Worm (Caenorhabditis elegans): ENCODE data around the gene str-18.

DNA sequence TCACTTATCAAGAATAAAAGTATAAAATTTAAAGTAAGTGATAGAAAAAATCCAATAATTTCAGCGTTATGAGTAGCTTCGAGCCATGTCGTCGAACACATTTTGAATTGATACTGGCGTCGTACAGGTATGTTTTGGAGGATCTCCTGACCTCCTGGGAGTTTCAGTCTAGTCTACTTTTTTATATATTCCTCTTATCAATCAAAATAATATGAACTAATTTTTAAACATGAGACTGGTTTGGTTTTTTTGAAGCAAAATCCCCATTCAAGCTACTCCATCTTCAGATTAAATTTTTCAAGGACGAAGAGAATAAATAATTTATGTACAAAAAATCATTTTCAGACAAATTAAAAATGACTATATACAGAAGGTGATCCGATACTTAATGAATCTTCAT, 29.9 kb downstream of the str-18 start, which contains the start of gene str-101:
- TF ChIP-seq pqm-1 (tag; optimal IDR thresholded peaks at IDR 0.05) (no peak), skn-1 (tag; optimal IDR thresholded peaks at IDR 0.05) (no peak), ZK546.5 (tag; optimal IDR thresholded peaks at IDR 0.05) (no peak), ztf-11 (tag; optimal IDR thresholded peaks at IDR 0.05) (no peak), arid-1 (GFP tag; conservative IDR thresholded peaks at IDR 0.05) (no peak), unc-130 (GFP tag; optimal IDR thresholded peaks at IDR 0.05) (no peak), F44E2.7 (GFP tag; IDR thresholded peaks at IDR 0.05) (no peak), nhr-111 (GFP tag; optimal IDR thresholded peaks at IDR 0.05) (no peak)
